Fruit fly (Drosophila melanogaster) whole organism, wandering third instar larva: ENCODE measurements around the gene Snap24.

Source experiments
- Hr78 ChIP-seq: fragments of >200 bp; optimal IDR thresholded peaks from 2 replicates; lab custom pipeline; 2017; ENCODE audit warnings: missing biosample characterization, missing genetic modification characterization
- psq ChIP-seq: fragments of 200-800 bp; sonication (Bioruptor generic); optimal IDR thresholded peaks from 3 replicates; lab custom pipeline; 2017; ENCODE audit warnings: missing biosample characterization, mild to moderate bottlenecking, missing genetic modification characterization, moderate library complexity

DNA sequence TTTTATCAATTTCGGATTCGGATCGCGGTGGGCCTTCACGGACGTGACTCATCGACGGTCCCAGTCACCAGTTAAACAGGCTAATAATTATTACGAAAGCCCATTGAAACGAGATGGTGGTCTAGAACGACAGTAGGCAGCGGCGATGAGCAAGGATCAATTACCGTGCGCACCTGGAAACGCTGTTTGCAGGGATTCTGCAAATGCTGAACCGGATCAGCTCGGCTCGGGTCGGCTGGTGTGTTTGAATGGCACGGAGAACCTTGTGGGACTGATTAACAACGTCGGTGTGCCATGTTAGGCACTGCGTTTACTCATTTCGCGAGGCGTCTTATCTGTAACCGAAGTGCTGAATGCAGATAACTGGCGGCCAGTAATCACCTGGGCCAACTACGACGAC, 11.2 kb upstream of the Snap24 start, which contains the start of gene Whamy:
- no peak for TF ChIP-seq Hr78 (GFP tag; lab: Kevin White, UChicago)
- TF ChIP-seq psq (GFP tag; lab: Kevin White, UChicago), result no peak
